Worm (Caenorhabditis elegans): Measurements from ENCODE around the gene Y41E3.22.

DNA sequence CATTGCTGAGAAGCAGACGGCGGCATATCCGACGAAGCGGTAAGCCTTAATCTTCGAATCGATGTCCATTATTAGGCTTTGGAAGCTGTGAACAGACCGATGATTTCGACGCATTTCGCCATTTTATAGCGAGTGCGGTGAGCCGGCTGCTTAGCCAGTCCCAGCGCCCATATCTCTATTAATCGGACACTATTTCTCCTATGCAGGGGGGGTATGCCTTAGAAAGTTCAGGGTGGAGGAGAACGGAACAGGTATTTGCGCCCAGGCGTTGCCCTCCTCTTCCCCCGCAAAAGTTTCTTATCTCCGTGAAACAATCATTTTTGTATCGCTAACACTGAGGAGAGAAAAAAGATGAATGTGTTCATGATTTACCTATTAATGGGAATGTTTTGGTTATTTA lies 36.2 kb downstream of the Y41E3.22 start, which contains the start of gene dpy-4:
- TF ChIP-seq blmp-1 (tag; optimal IDR thresholded peaks at IDR 0.05) (no peak), nhr-12 (tag; optimal IDR thresholded peaks at IDR 0.05) (no peak), snpc-4 (tag; optimal IDR thresholded peaks at IDR 0.05) (no peak), elt-1 (tag; optimal IDR thresholded peaks at IDR 0.05; ENCODE audit: borderline replicate concordance, insufficient read depth) (no peak), ham-2 (GFP tag; optimal IDR thresholded peaks at IDR 0.05) (no peak), pha-4 (tag; optimal IDR thresholded peaks at IDR 0.05) (no peak), mep-1 (tag; optimal IDR thresholded peaks at IDR 0.05) (no peak), ceh-83 (GFP tag; optimal IDR thresholded peaks at IDR 0.05) (no peak), zip-8 (tag; optimal IDR thresholded peaks at IDR 0.05) (no peak), lin-13 (tag; optimal IDR thresholded peaks at IDR 0.05) (no peak), ztf-11 (tag; optimal IDR thresholded peaks at IDR 0.05) (no peak), unc-120 (tag; optimal IDR thresholded peaks at IDR 0.05; ENCODE audit: poor library complexity, severe bottlenecking) (no peak), ces-1 (GFP tag; optimal IDR thresholded peaks at IDR 0.05) (no peak), unc-39 (tag; optimal IDR thresholded peaks at IDR 0.05) (no peak)
